Fruit fly (Drosophila melanogaster) whole organism, prepupa: ENCODE measurements around the gene CheA29a.

ENCODE experiments used
- Blimp-1 ChIP-seq: fragments of 200-800 bp; sonication (Bioruptor generic); optimal IDR thresholded peaks from 3 replicates; lab custom pipeline; 2017; ENCODE audit warnings: missing biosample characterization, missing genetic modification characterization, mild to moderate bottlenecking, moderate library complexity, missing genetic modification reagents
- CG10631 ChIP-seq: fragments of 200-800 bp; sonication (Bioruptor generic); optimal IDR thresholded peaks from 2 replicates; lab custom pipeline; 2016; ENCODE audit warnings: missing biosample characterization, missing genetic modification characterization
- CG10669 ChIP-seq: fragments of 200-800 bp; sonication (Bioruptor generic); optimal IDR thresholded peaks from 3 replicates; lab custom pipeline; 2018; ENCODE audit warnings: missing biosample characterization, mild to moderate bottlenecking, missing genetic modification characterization, moderate library complexity
- CG11294 ChIP-seq: fragments of 200-800 bp; sonication (Bioruptor generic); IDR thresholded peaks from 2 replicates; pipeline ENCODE4 v1.3.6; 2022; ENCODE audit warnings: missing biosample characterization, missing genetic modification characterization
- CG11762 ChIP-seq: fragments of 200-800 bp; sonication (Bioruptor generic); optimal IDR thresholded peaks from 3 replicates; lab custom pipeline; 2016; ENCODE audit warnings: missing biosample characterization, missing genetic modification characterization; ENCODE audit not compliant: insufficient read depth
- CG11902 ChIP-seq: fragments of 200-800 bp; sonication (Bioruptor generic); optimal IDR thresholded peaks from 3 replicates; lab custom pipeline; 2016; ENCODE audit warnings: missing biosample characterization, missing genetic modification characterization
- CG15336 ChIP-seq: fragments of 200-800 bp; sonication (Bioruptor generic); IDR thresholded peaks from 2 replicates; pipeline ENCODE4 v1.3.6; 2022; ENCODE audit warnings: missing biosample characterization, missing genetic modification characterization
- CG1621 ChIP-seq: fragments of 200-800 bp; sonication (Bioruptor generic); optimal IDR thresholded peaks from 3 replicates; lab custom pipeline; 2018; ENCODE audit warnings: missing biosample characterization, mild to moderate bottlenecking, missing genetic modification characterization
- CG16779 ChIP-seq: fragments of 200-800 bp; sonication (Bioruptor generic); optimal IDR thresholded peaks from 3 replicates; lab custom pipeline; 2017; ENCODE audit warnings: missing biosample characterization, mild to moderate bottlenecking, missing genetic modification characterization
- CG34406 ChIP-seq: fragments of 200-800 bp; sonication (Bioruptor generic); optimal IDR thresholded peaks from 3 replicates; lab custom pipeline; 2016; ENCODE audit warnings: missing biosample characterization, missing genetic modification characterization
- CG3919 ChIP-seq: fragments of 200-800 bp; sonication (Bioruptor generic); optimal IDR thresholded peaks from 3 replicates; lab custom pipeline; 2016; ENCODE audit warnings: missing biosample characterization, missing genetic modification characterization
- CG6276 ChIP-seq: fragments of 200-800 bp; sonication (Bioruptor generic); optimal IDR thresholded peaks from 2 replicates; lab custom pipeline; 2017; ENCODE audit warnings: missing biosample characterization, mild to moderate bottlenecking, missing genetic modification characterization
- CG6854 ChIP-seq: fragments of 200-800 bp; sonication (Bioruptor generic); optimal IDR thresholded peaks from 2 replicates; lab custom pipeline; 2017; ENCODE audit warnings: missing biosample characterization, mild to moderate bottlenecking, missing genetic modification characterization
- CG8119 ChIP-seq: fragments of 200-800 bp; sonication (Bioruptor generic); IDR thresholded peaks from 3 replicates; pipeline ENCODE4 v1.3.6; 2022; ENCODE audit warnings: missing biosample characterization, missing genetic modification characterization
- CG8632 ChIP-seq: fragments of 200-800 bp; sonication (Bioruptor generic); optimal IDR thresholded peaks from 3 replicates; lab custom pipeline; 2016; ENCODE audit warnings: missing biosample characterization, missing genetic modification characterization
- Eip75B ChIP-seq: fragments of 200-800 bp; sonication (Bioruptor generic); optimal IDR thresholded peaks from 3 replicates; lab custom pipeline; 2016; ENCODE audit warnings: missing biosample characterization, missing genetic modification characterization
- Eip78C ChIP-seq: fragments of 200-800 bp; sonication (Bioruptor generic); peaks from one replicate; lab custom pipeline; 2016; ENCODE audit warnings: missing biosample characterization, missing genetic modification characterization
- Ets21C ChIP-seq: fragments of 200-800 bp; sonication (Bioruptor generic); optimal IDR thresholded peaks from 3 replicates; lab custom pipeline; 2016; ENCODE audit warnings: missing biosample characterization, missing genetic modification characterization
- Gug ChIP-seq: fragments of 200-800 bp; sonication (Bioruptor generic); IDR thresholded peaks from 2 replicates; pipeline ENCODE4 v1.3.6; 2022; ENCODE audit warnings: missing biosample characterization, missing genetic modification characterization
- Hr38 ChIP-seq: sonication (Bioruptor generic); optimal IDR thresholded peaks from 2 replicates; lab custom pipeline; 2016; ENCODE audit warnings: missing biosample characterization, missing genetic modification characterization
- Hr39 ChIP-seq: fragments of 200-800 bp; sonication (Bioruptor generic); optimal IDR thresholded peaks from 2 replicates; lab custom pipeline; 2016; ENCODE audit warnings: missing biosample characterization, missing genetic modification characterization
- Hr4 ChIP-seq: fragments of 200-800 bp; sonication (Bioruptor generic); optimal IDR thresholded peaks from 3 replicates; lab custom pipeline; 2016; ENCODE audit warnings: missing biosample characterization, missing genetic modification characterization
- Lpt ChIP-seq: fragments of 200-800 bp; sonication (Bioruptor generic); optimal IDR thresholded peaks from 3 replicates; lab custom pipeline; 2016; ENCODE audit warnings: missing biosample characterization, missing genetic modification characterization
- Met ChIP-seq: fragments of 200-800 bp; sonication (Bioruptor generic); optimal IDR thresholded peaks from 3 replicates; lab custom pipeline; 2016; ENCODE audit warnings: missing biosample characterization, missing genetic modification characterization
- OdsH ChIP-seq: fragments of 200-800 bp; sonication (Bioruptor generic); optimal IDR thresholded peaks from 3 replicates; lab custom pipeline; 2016; ENCODE audit warnings: missing biosample characterization, missing genetic modification characterization
- Sox102F ChIP-seq: fragments of 200-800 bp; sonication (Bioruptor generic); optimal IDR thresholded peaks from 2 replicates; lab custom pipeline; 2016; ENCODE audit warnings: missing biosample characterization, mild to moderate bottlenecking, missing genetic modification characterization
- Sox14 ChIP-seq: fragments of 200-800 bp; sonication (Bioruptor generic); optimal IDR thresholded peaks from 3 replicates; lab custom pipeline; 2016; ENCODE audit warnings: missing biosample characterization, missing genetic modification characterization
- Sox15 ChIP-seq: fragments of 200-800 bp; sonication (Bioruptor generic); optimal IDR thresholded peaks from 3 replicates; lab custom pipeline; 2016; ENCODE audit warnings: missing biosample characterization, missing genetic modification characterization
- achi ChIP-seq: fragments of 200-800 bp; sonication (Bioruptor generic); optimal IDR thresholded peaks from 3 replicates; lab custom pipeline; 2016; ENCODE audit warnings: missing biosample characterization, missing genetic modification characterization
- acj6 ChIP-seq: fragments of 200-800 bp; sonication (Bioruptor generic); optimal IDR thresholded peaks from 3 replicates; lab custom pipeline; 2016; ENCODE audit warnings: missing biosample characterization, missing genetic modification characterization
- dac ChIP-seq: fragments of 200-800 bp; sonication (Bioruptor generic); optimal IDR thresholded peaks from 2 replicates; lab custom pipeline; 2017; ENCODE audit warnings: missing biosample characterization, mild to moderate bottlenecking, missing genetic modification characterization
- dsx ChIP-seq: fragments of 200-800 bp; optimal IDR thresholded peaks from 3 replicates; lab custom pipeline; 2019; ENCODE audit warnings: missing biosample characterization, mild to moderate bottlenecking, missing genetic modification characterization, moderate library complexity; ENCODE audit not compliant: poor library complexity, severe bottlenecking
- eg ChIP-seq: fragments of 200-800 bp; sonication (Bioruptor generic); IDR thresholded peaks from 3 replicates; pipeline ENCODE4 v1.3.6; 2022; ENCODE audit warnings: missing biosample characterization, missing genetic modification characterization
- esn ChIP-seq: fragments of 200-800 bp; sonication (Bioruptor generic); optimal IDR thresholded peaks from 2 replicates; lab custom pipeline; 2016; ENCODE audit warnings: missing biosample characterization, mild to moderate bottlenecking, missing genetic modification characterization, moderate library complexity
- fd59A ChIP-seq: fragments of 200-800 bp; sonication (Bioruptor generic); optimal IDR thresholded peaks from 2 replicates; lab custom pipeline; 2017; ENCODE audit warnings: missing biosample characterization, mild to moderate bottlenecking, missing genetic modification characterization, missing genetic modification reagents
- fd85E ChIP-seq: fragments of 200-800 bp; sonication (Bioruptor generic); optimal IDR thresholded peaks from 3 replicates; lab custom pipeline; 2016; ENCODE audit warnings: missing biosample characterization, missing genetic modification characterization
- fkh ChIP-seq: fragments of 200-800 bp; sonication (Bioruptor generic); optimal IDR thresholded peaks from 3 replicates; lab custom pipeline; 2017; ENCODE audit warnings: missing biosample characterization, mild to moderate bottlenecking, missing genetic modification characterization, moderate library complexity
- net ChIP-seq: fragments of 200-800 bp; sonication (Bioruptor generic); optimal IDR thresholded peaks from 3 replicates; lab custom pipeline; 2016; ENCODE audit warnings: missing biosample characterization, missing genetic modification characterization
- pdm3 ChIP-seq: fragments of 200-800 bp; sonication (Bioruptor generic); optimal IDR thresholded peaks from 3 replicates; lab custom pipeline; 2016; ENCODE audit warnings: missing biosample characterization, missing genetic modification characterization
- salr ChIP-seq, 2 experiments: fragments of 200-800 bp; sonication (Bioruptor generic); optimal IDR thresholded peaks; 3 replicates each; lab custom pipeline; 2016 to 2018; ENCODE audit warnings: missing biosample characterization in 2 of 2, missing genetic modification characterization in 2 of 2, mild to moderate bottlenecking in 1 of 2
- spab ChIP-seq: fragments of 200-800 bp; sonication (Bioruptor generic); optimal IDR thresholded peaks from 2 replicates; lab custom pipeline; 2017; ENCODE audit warnings: missing biosample characterization, mild to moderate bottlenecking, missing genetic modification characterization, missing genetic modification reagents
- ss ChIP-seq, 2 experiments: fragments of 200-800 bp; sonication (Bioruptor generic); optimal IDR thresholded peaks; 2 replicates in 1 of 2; 3 replicates in 1 of 2; lab custom pipeline; 2017 to 2018; ENCODE audit warnings: mild to moderate bottlenecking in 2 of 2, missing biosample characterization in 2 of 2, missing genetic modification characterization in 2 of 2, moderate library complexity in 1 of 2
- svp ChIP-seq: fragments of 200-800 bp; sonication (Bioruptor generic); peaks from one replicate; lab custom pipeline; 2016; ENCODE audit warnings: missing biosample characterization, missing genetic modification characterization
- vri ChIP-seq: fragments of 200-800 bp; sonication (Bioruptor generic); optimal IDR thresholded peaks from 3 replicates; lab custom pipeline; 2016; ENCODE audit warnings: missing biosample characterization, mild to moderate bottlenecking, missing genetic modification characterization

The CheA29a gene

DNA sequence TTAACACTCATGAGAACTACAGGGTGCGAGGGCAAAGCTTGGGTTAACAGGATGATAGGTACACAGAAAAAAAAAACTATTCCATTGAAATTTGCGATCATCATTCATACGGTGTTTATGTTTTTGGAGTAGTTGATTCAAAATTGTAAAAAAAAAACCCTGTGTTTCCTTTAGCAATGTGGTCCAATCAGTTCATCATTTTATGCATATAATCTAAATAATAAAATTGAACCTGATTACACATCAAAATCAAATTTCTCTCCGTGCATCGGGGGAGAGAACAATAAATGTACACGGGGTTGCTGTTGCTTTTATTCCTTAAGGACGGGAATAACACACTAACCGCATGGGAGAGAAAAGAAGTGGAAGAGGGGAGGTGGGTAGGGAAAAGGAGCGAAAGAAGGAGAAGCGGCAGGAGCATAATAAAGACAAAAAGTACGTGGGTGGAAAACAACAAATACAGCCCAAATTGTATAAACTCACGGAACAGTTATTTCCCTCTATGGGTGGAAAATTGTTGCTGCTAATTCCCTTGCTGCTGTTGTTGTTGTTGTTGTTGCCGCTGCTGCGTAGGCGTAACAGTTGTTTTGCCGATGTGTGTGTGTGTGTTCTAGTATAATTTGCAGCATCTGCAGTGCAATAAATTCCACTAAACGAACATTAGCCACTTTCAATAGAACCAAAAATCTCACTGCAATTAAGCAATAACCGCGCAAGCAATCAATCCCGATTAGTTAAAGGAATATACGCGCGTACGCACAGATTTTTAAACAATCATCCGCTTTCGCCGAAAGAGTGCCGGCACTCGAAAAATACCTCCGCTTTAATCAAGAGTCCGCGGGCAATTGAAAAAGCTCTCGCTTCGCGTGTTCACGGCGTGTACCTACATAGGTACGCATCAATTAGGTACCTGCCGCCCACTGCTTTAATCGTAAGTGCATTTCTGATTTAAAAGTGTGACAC, 13.7 kb upstream of the CheA29a start, which contains the start of gene Agpat2 (continued):
- TF ChIP-seq CG1621 (tag; lab: Kevin White, UChicago) = peak; percentile 48
- TF ChIP-seq CG16779 = no peak
- TF ChIP-seq CG3919 (GFP tag; lab: Kevin White, UChicago) = peak; percentile 77
- no peak for TF ChIP-seq CG6854 (GFP tag; lab: Kevin White, UChicago)
- 0 out of 2 replicates have a peak, but pooled peaks have one; percentile 26 for TF ChIP-seq CG15336 (GFP tag; lab: Robert Waterston, UW)
- TF ChIP-seq CG11902 = peak; percentile 48
- TF ChIP-seq Eip78C (GFP tag; lab: Kevin White, UChicago) = peak; percentile 92
- peak; percentile 58 for TF ChIP-seq Hr4 (GFP tag; lab: Kevin White, UChicago)
- TF ChIP-seq Sox15 (GFP tag; lab: Kevin White, UChicago) = peak; percentile 28
- peak; percentile 59 for TF ChIP-seq CG8632 (GFP tag; lab: Kevin White, UChicago)
- peak; percentile 2 for TF ChIP-seq Lpt (GFP tag; lab: Kevin White, UChicago)
- peak; percentile 57 for TF ChIP-seq spab (GFP tag; lab: Kevin White, UChicago)
- TF ChIP-seq Eip75B (GFP tag; lab: Kevin White, UChicago) = peak; percentile 76
- 0 out of 3 replicates have a peak, but pooled peaks have one; percentile 11 for TF ChIP-seq eg (GFP tag; lab: Robert Waterston, UW)
- TF ChIP-seq Hr39 (GFP tag; lab: Kevin White, UChicago) = peak; percentile 79
- TF ChIP-seq Sox14 (GFP tag; lab: Kevin White, UChicago) = peak; percentile 69
- TF ChIP-seq Blimp-1 = peak; percentile 27

DNA sequence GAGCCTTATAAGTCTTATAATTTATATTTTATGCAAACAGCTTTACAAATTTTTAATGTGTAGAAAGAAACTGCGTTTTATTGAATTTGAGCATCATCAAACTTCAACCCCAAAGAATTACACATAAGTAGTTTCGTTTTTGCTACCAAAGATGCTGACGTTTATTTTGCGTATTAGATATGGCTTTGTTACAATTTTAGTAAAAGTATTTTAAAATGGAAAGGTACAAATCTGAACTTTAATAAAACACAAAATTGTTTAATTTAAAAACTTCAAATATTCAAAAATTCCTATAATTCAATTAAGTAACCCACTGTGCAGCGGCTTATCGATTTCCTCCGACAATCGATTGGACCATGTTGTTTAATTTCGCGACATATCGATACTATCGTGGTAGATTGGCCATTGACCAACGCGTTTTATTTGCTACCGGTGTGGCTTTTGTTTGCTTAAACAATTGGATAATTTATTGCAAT, 13.0 kb upstream of the CheA29a start, which contains the start of gene prg:
TSS of gene prg (plus strand) at position 382 of the 476 bp plus-strand sequence.
- TF ChIP-seq CG6276 (GFP tag; lab: Kevin White, UChicago) (peak; percentile 41), Sox14 (GFP tag; lab: Kevin White, UChicago) (peak; percentile 70), ss (GFP tag; optimal IDR thresholded peaks at IDR 0.05; lab: Kevin White, UChicago) (peak; percentile 7 to 54), Sox102F (peak; percentile 58), svp (GFP tag; lab: Kevin White, UChicago) (peak; percentile 90), Eip78C (GFP tag; lab: Kevin White, UChicago) (peak; percentile 90), CG3919 (GFP tag; lab: Kevin White, UChicago) (peak; percentile 75), pdm3 (GFP tag; lab: Kevin White, UChicago) (peak; percentile 64), eg (GFP tag; lab: Robert Waterston, UW) (peak; percentile 68), CG16779 (peak; percentile 9), acj6 (GFP tag; lab: Kevin White, UChicago) (peak; percentile 48), vri (GFP tag; lab: Kevin White, UChicago) (peak; percentile 19), CG8632 (GFP tag; lab: Kevin White, UChicago) (peak; percentile 58), CG10631 (GFP tag; lab: Kevin White, UChicago) (peak; percentile 53), Met (GFP tag; lab: Kevin White, UChicago) (peak; percentile 77), fd59A (GFP tag; lab: Kevin White, UChicago) (no peak), net (GFP tag; lab: Kevin White, UChicago) (peak; percentile 49), Gug (no peak), CG11294 (GFP tag; lab: Robert Waterston, UW) (0 out of 2 replicates have a peak, but pooled peaks have one; percentile 16), dsx (GFP tag; lab: Kevin White, UChicago) (peak; percentile 38), OdsH (peak; percentile 64), spab (GFP tag; lab: Kevin White, UChicago) (no peak), dac (GFP tag; lab: Kevin White, UChicago) (no peak), Ets21C (GFP tag; lab: Kevin White, UChicago) (peak; percentile 45), CG15336 (GFP tag; lab: Robert Waterston, UW) (peak; percentile 49; the same call in 1 of the 2 replicates), esn (GFP tag; lab: Kevin White, UChicago) (peak; percentile 70), salr (GFP tag; optimal IDR thresholded peaks at IDR 0.05; lab: Kevin White, UChicago) (peak in 1 of 2 experiments; percentile 2), Hr4 (GFP tag; lab: Kevin White, UChicago) (peak; percentile 77), fd85E (GFP tag; lab: Kevin White, UChicago) (no peak), fkh (GFP tag; lab: Kevin White, UChicago) (peak; percentile 75), CG6854 (GFP tag; lab: Kevin White, UChicago) (no peak), CG8119 (GFP tag; lab: Robert Waterston, UW) (peak; percentile 56; the same call in 1 of the 3 replicates), achi (peak; percentile 51), Hr38 (GFP tag; lab: Kevin White, UChicago) (no peak), Lpt (GFP tag; lab: Kevin White, UChicago) (peak; percentile 18), CG11762 (no peak), CG10669 (GFP tag; lab: Kevin White, UChicago) (peak; percentile 46), CG34406 (GFP tag; lab: Kevin White, UChicago) (peak; percentile 52)
